Worm (Caenorhabditis elegans) whole organism, L1 larva: ENCODE results near the gene best-21.
A peak's percentile ranks its signal among the peaks of the same experiment; 100 is the strongest.
"Not testable (repeated sequence)": the region's sequence is repeated elsewhere in the genome, so short reads cannot be mapped to it uniquely, and the experiment has no call there.

Experiments
- C04F5.9 ChIP-seq: sonication (generic microtip); optimal IDR thresholded peaks from 2 replicates; lab custom pipeline; 2016; ENCODE audit warnings: missing genetic modification characterization, missing compliant biosample characterization
- C34B4.2 ChIP-seq: sonication (generic microtip); optimal IDR thresholded peaks from 2 replicates; lab custom pipeline; 2017; ENCODE audit warnings: mild to moderate bottlenecking, missing genetic modification characterization, missing compliant biosample characterization
- Y116A8C.19 ChIP-seq: sonication (generic microtip); optimal IDR thresholded peaks from 2 replicates; lab custom pipeline; 2016; ENCODE audit warnings: missing compliant biosample characterization, missing genetic modification characterization, borderline replicate concordance
- aly-2 ChIP-seq: fragments of 150-350 bp; optimal IDR thresholded peaks from 2 replicates; lab custom pipeline; 2014; ENCODE audit warnings: missing biosample characterization, missing genetic modification characterization
- ama-1 ChIP-seq: fragments of 150-350 bp; optimal IDR thresholded peaks from 2 replicates; lab custom pipeline; 2014
- dpl-1 ChIP-seq, 3 experiments: fragments of 150-350 bp in 2 of 3; sonication (generic microtip) in 1 of 3; optimal IDR thresholded peaks; 2 replicates each; lab custom pipeline; 2014 to 2017; ENCODE audit warnings: missing biosample characterization in 3 of 3, missing genetic modification characterization in 3 of 3, missing genetic modification reagents in 3 of 3
- efl-1 ChIP-seq, 4 experiments: fragments of 150-350 bp; optimal IDR thresholded peaks in 3 of 4; peaks in 1 of 4; 1 replicate in 1 of 4; 2 replicates in 3 of 4; lab custom pipeline; 2014; ENCODE audit warnings: missing biosample characterization in 2 of 4, missing genetic modification characterization in 2 of 4, missing genetic modification reagents in 2 of 4
- egl-13 ChIP-seq: sonication (generic microtip); optimal IDR thresholded peaks from 2 replicates; lab custom pipeline; 2016; ENCODE audit warnings: missing genotype, missing genetic modification reagents, missing genetic modification characterization, missing compliant biosample characterization
- fkh-4 ChIP-seq: sonication (generic microtip); optimal IDR thresholded peaks from 2 replicates; lab custom pipeline; 2016; ENCODE audit warnings: missing compliant biosample characterization, missing genetic modification characterization, borderline replicate concordance
- irx-1 ChIP-seq: sonication (generic microtip); optimal IDR thresholded peaks from 2 replicates; lab custom pipeline; 2016; ENCODE audit warnings: missing genetic modification characterization, missing compliant biosample characterization
- isw-1 ChIP-seq: fragments of 200-800 bp; sonication (Bioruptor generic); IDR thresholded peaks from 2 replicates; pipeline ENCODE4 v1.3.6; 2022; ENCODE audit warnings: missing genetic modification characterization, missing compliant biosample characterization
- lin-14 ChIP-seq: fragments of 200-800 bp; sonication (Bioruptor generic); optimal IDR thresholded peaks from 2 replicates; lab custom pipeline; 2018; ENCODE audit warnings: mild to moderate bottlenecking, missing genetic modification characterization, moderate library complexity, missing compliant biosample characterization
- lin-35 ChIP-seq, 2 experiments: fragments of 150-350 bp; optimal IDR thresholded peaks; 2 replicates each; lab custom pipeline; 2014; ENCODE audit warnings: missing biosample characterization in 2 of 2, missing genetic modification characterization in 2 of 2, missing genetic modification reagents in 2 of 2
- lin-39 ChIP-seq: fragments of 150-350 bp; optimal IDR thresholded peaks from 2 replicates; lab custom pipeline; 2014; ENCODE audit warnings: missing biosample characterization, missing genetic modification reagents, missing genetic modification characterization
- lir-3 ChIP-seq: sonication (generic microtip); optimal IDR thresholded peaks from 2 replicates; lab custom pipeline; 2016; ENCODE audit warnings: mild to moderate bottlenecking, missing genetic modification characterization, moderate library complexity, missing compliant biosample characterization; ENCODE audit not compliant: poor library complexity
- lsy-2 ChIP-seq, 2 experiments: fragments of 150-350 bp; optimal IDR thresholded peaks; 2 replicates each; lab custom pipeline; 2014; ENCODE audit warnings: missing biosample characterization in 2 of 2, missing genetic modification characterization in 2 of 2
- mab-9 ChIP-seq: fragments of 200-800 bp; sonication (Bioruptor generic); IDR thresholded peaks from 2 replicates; pipeline ENCODE4 v1.3.6; 2022; ENCODE audit warnings: missing genetic modification reagents, missing genetic modification characterization, missing compliant biosample characterization
- mep-1 ChIP-seq: fragments of 150-350 bp; optimal IDR thresholded peaks from 2 replicates; lab custom pipeline; 2014; ENCODE audit warnings: missing biosample characterization, missing genetic modification characterization
- nhr-12 ChIP-seq: sonication (generic microtip); optimal IDR thresholded peaks from 2 replicates; lab custom pipeline; 2017; ENCODE audit warnings: missing biosample characterization, missing genetic modification characterization
- nhr-19 ChIP-seq: fragments of 200-800 bp; sonication (Bioruptor generic); conservative IDR thresholded peaks from 2 replicates; pipeline ENCODE4 v1.3.6; 2022; ENCODE audit warnings: missing genetic modification characterization, missing compliant biosample characterization
- nhr-77 ChIP-seq: fragments of 150-350 bp; optimal IDR thresholded peaks from 2 replicates; lab custom pipeline; 2014; ENCODE audit warnings: missing biosample characterization, missing genetic modification characterization
- nhr-84 ChIP-seq: sonication (generic microtip); optimal IDR thresholded peaks from 2 replicates; lab custom pipeline; 2017; ENCODE audit warnings: missing biosample characterization, missing genetic modification characterization
- nhr-85 ChIP-seq: sonication (generic microtip); peaks from one replicate; lab custom pipeline; 2016; ENCODE audit warnings: missing genetic modification characterization, inconsistent platforms, missing compliant biosample characterization
- nhr-90 ChIP-seq: sonication (generic microtip); optimal IDR thresholded peaks from 2 replicates; lab custom pipeline; 2016; ENCODE audit warnings: mild to moderate bottlenecking, missing genetic modification characterization, missing compliant biosample characterization; ENCODE audit not compliant: poor library complexity
- pqm-1 ChIP-seq: sonication (generic microtip); optimal IDR thresholded peaks from 3 replicates; lab custom pipeline; 2017; ENCODE audit warnings: missing biosample characterization, missing genetic modification characterization
- snu-23 ChIP-seq: sonication (generic microtip); optimal IDR thresholded peaks from 2 replicates; lab custom pipeline; 2016; ENCODE audit warnings: missing genetic modification characterization, missing compliant biosample characterization
- sptf-1 ChIP-seq: fragments of 150-350 bp; optimal IDR thresholded peaks from 2 replicates; lab custom pipeline; 2014; ENCODE audit warnings: missing biosample characterization, missing genetic modification characterization
- tlp-1 ChIP-seq: fragments of 150-350 bp; optimal IDR thresholded peaks from 2 replicates; lab custom pipeline; 2014; ENCODE audit warnings: missing biosample characterization, missing genetic modification characterization
- unc-130 ChIP-seq: fragments of 150-350 bp; optimal IDR thresholded peaks from 2 replicates; lab custom pipeline; 2017; ENCODE audit warnings: missing biosample characterization, missing genetic modification characterization, inconsistent platforms
- unc-30 ChIP-seq: sonication (generic microtip); optimal IDR thresholded peaks from 2 replicates; lab custom pipeline; 2017; ENCODE audit warnings: missing biosample characterization, missing genetic modification characterization
- unc-86 ChIP-seq: sonication (generic microtip); optimal IDR thresholded peaks from 2 replicates; lab custom pipeline; 2016; ENCODE audit warnings: missing genetic modification characterization, missing compliant biosample characterization
- vab-15 ChIP-seq: sonication (generic microtip); optimal IDR thresholded peaks from 2 replicates; lab custom pipeline; 2017; ENCODE audit warnings: missing genotype, mild to moderate bottlenecking, missing genetic modification characterization, missing compliant biosample characterization

Gene best-21

DNA sequence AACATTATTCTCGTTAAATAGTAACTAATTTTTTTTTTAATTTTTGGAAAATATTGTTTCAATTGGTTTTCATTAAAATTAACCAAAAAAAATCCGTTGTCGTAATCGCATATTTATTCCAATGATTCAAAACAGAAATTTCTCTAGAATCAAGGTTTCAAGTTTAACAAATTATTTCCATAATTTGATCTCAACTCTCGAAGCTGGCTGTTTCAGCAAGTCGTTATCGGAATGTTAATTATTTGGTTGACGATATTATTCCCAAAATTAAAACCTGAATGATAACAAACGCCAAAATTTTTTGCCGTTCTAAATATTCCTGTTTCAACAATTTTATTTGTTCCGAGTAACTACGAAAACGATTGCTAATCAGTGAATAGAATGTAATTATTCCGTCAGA, 2.2 kb upstream of the best-21 start:
- TF ChIP-seq lin-14 (GFP tag; lab: Kevin White, UChicago): no peak
- no peak for TF ChIP-seq sptf-1 (tag; lab: Kevin White, UChicago)
- no peak for TF ChIP-seq nhr-90
- no peak for TF ChIP-seq unc-130
- TF ChIP-seq lsy-2 (tag; optimal IDR thresholded peaks at IDR 0.05; lab: Kevin White, UChicago): no peak
- no peak for TF ChIP-seq pqm-1 (tag; lab: Kevin White, UChicago)

ce11 chrIV:15310965-15311364, 8.7 kb downstream of the best-21 start:
- peak; percentile 72 for TF ChIP-seq nhr-85 (tag; lab: Kevin White, UChicago)

- not testable (repeated sequence) for TF ChIP-seq Y116A8C.19 (tag; lab: Kevin White, UChicago); nhr-12; isw-1
These were observed 9.3 kb downstream of the best-21 start, which contains the start of gene Y73F8A.12 for ce11 chrIV:15311590-15311989. Y73F8A.12 (minus strand) TSS chrIV:15311690.

ce11 chrIV:15312008-15312407, 9.8 kb downstream of the best-21 start, which contains the start of gene Y73F8A.13:
Y73F8A.13 (plus strand) TSS chrIV:15312247.
- TF ChIP-seq efl-1 (optimal IDR thresholded peaks at IDR 0.05; lab: Kevin White, UChicago) (peak in 1 of 2 experiments; percentile 20), efl-1 (GFP tag; optimal IDR thresholded peaks at IDR 0.05 in 1 of 2; lab: Kevin White, UChicago) (no peak), snu-23 (GFP tag; lab: Kevin White, UChicago) (peak; percentile 11), lin-35 (GFP tag; optimal IDR thresholded peaks at IDR 0.05; lab: Kevin White, UChicago) (peak in 1 of 2 experiments; percentile 38), vab-15 (tag; lab: Kevin White, UChicago) (no peak), dpl-1 (GFP tag; optimal IDR thresholded peaks at IDR 0.05; lab: Kevin White, UChicago) (peak in 1 of 3 experiments; percentile 9)

ce11 chrIV:15315502-15315901, 13.3 kb downstream of the best-21 start:
- TF ChIP-seq nhr-77 (tag; lab: Kevin White, UChicago) (no peak), unc-86 (tag; lab: Kevin White, UChicago) (no peak), nhr-85 (tag; lab: Kevin White, UChicago) (peak; percentile 14), fkh-4 (tag; lab: Kevin White, UChicago) (no peak), sptf-1 (tag; lab: Kevin White, UChicago) (no peak), aly-2 (no peak), unc-30 (tag; lab: Kevin White, UChicago) (no peak), lin-39 (tag; lab: Kevin White, UChicago) (no peak)

ce11 chrIV:15318982-15319381, 16.7 kb downstream of the best-21 start, which contains the start of gene Y73F8A.14:
Y73F8A.14 (minus strand) TSS chrIV:15319082.
- TF ChIP-seq fkh-4 (tag; lab: Kevin White, UChicago); mab-9 (GFP tag; lab: Robert Waterston, UW); nhr-19 (GFP tag; lab: Robert Waterston, UW): not testable (repeated sequence)

- TF ChIP-seq tlp-1 (tag; lab: Kevin White, UChicago) (no peak), efl-1 (optimal IDR thresholded peaks at IDR 0.05; lab: Kevin White, UChicago) (no peak), efl-1 (GFP tag; optimal IDR thresholded peaks at IDR 0.05 in 1 of 2; lab: Kevin White, UChicago) (no peak), C04F5.9 (tag; lab: Kevin White, UChicago) (no peak), mep-1 (tag; lab: Kevin White, UChicago) (no peak), irx-1 (tag; lab: Kevin White, UChicago) (no peak), aly-2 (no peak), nhr-84 (no peak), ama-1 (lab: Kevin White, UChicago) (no peak), C34B4.2 (tag; lab: Kevin White, UChicago) (no peak), lir-3 (tag; lab: Kevin White, UChicago) (no peak), egl-13 (tag; lab: Kevin White, UChicago) (no peak), fkh-4 (tag; lab: Kevin White, UChicago) (no peak)
These were observed 19.0 kb downstream of the best-21 start, which contains the start of gene Y73F8A.15 for ce11 chrIV:15321279-15321678. Y73F8A.15 (plus strand) TSS chrIV:15321579.
